Worm (Caenorhabditis elegans): ENCODE measurements around the gene H32C10.1.

H32C10.1 gene

DNA sequence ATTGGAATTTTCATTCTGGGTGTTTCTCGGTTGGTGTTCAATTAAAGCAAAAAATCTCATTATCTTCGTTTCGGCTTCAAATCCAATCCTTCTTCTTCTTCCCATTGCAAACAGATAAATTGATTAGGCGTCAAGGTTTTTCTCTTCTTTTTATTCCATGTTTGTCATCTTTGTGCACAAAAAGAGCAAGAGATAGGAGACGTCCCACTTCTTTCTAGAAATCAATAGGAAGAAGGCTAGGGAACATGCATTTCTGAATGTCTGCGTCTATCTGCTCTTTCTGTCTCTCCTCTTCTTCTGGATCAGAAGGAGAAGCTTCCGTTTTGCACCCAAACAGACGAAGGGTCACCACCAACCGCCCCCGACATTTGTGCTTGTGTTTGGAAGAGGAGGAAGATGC lies 18.8 kb downstream of the H32C10.1 start (continued):
- TF ChIP-seq rbr-2 (tag; optimal IDR thresholded peaks at IDR 0.05): peak; percentile 47
- TF ChIP-seq hlh-30 (tag; optimal IDR thresholded peaks at IDR 0.05; ENCODE audit: insufficient read depth): peak; percentile 27
- no peak for TF ChIP-seq dmd-6 (GFP tag; IDR thresholded peaks at IDR 0.05)
- no peak for TF ChIP-seq F44E2.7 (GFP tag; IDR thresholded peaks at IDR 0.05)
- TF ChIP-seq snpc-1.2 (GFP tag; IDR thresholded peaks at IDR 0.05): no peak
- no peak for TF ChIP-seq T26A8.4 (GFP tag; IDR thresholded peaks at IDR 0.05)
- TF ChIP-seq nhr-41 (GFP tag; IDR thresholded peaks at IDR 0.05): no peak
- peak; percentile 56 for TF ChIP-seq mep-1 (tag; optimal IDR thresholded peaks at IDR 0.05)
- TF ChIP-seq Y75B8A.6 (GFP tag; IDR thresholded peaks at IDR 0.05): no peak
- no peak for TF ChIP-seq dmd-9 (GFP tag; IDR thresholded peaks at IDR 0.05)
- TF ChIP-seq nhr-25 (tag; optimal IDR thresholded peaks at IDR 0.05; ENCODE audit: borderline replicate concordance, insufficient read depth): no peak

DNA sequence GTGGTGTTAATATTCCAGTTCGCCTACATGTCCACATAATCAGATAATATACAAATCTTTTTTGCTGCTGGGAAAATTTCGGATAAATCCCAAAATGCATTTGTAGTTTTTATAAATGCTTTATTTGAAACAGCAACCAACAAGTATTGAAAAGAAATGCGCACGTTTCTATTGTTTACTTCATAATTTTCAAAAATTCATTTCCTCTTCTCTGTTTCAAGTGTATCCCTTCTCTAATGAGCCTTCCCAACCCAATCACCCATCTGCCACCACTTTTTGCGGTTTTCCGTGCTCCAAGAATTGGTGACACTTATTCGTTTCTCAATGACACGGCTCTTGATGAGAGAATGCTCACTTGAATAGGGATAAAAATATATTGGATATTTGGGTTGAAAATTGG lies 20.6 kb downstream of the H32C10.1 start:
- TF ChIP-seq ceh-28 (tag; optimal IDR thresholded peaks at IDR 0.05) (no peak), unc-62 (GFP tag; optimal IDR thresholded peaks at IDR 0.05 in 1 of 2) (peak in 1 of 2 experiments; percentile 46), unc-62 (tag; optimal IDR thresholded peaks at IDR 0.05) (no peak)

DNA sequence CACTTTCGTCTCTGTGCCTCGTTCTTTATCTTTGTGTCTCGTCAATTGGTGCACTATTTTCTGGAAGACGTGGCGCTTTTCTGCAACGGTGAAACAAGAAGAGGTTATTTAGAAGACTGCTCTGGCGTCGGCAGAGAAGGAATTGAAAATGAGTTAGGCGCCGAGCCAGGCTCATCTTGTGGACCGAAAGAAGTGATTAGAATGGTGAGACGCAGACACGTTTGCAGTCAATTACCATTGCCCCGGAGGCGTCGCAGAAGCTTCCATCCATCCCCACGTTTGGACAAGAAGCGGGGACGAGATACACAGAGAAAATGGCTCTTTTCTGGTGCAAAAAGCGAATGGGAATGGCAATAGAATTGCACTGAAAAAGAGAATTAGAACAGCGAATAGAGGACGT lies 25.8 kb downstream of the H32C10.1 start:
- no peak for TF ChIP-seq nhr-102 (tag; optimal IDR thresholded peaks at IDR 0.05)
- no peak for TF ChIP-seq daf-16 (GFP tag; optimal IDR thresholded peaks at IDR 0.05)
- TF ChIP-seq daf-16 (tag; optimal IDR thresholded peaks at IDR 0.05): no peak
- peak; percentile 98 for TF ChIP-seq aha-1 (tag)
- TF ChIP-seq dmd-8 (GFP tag; IDR thresholded peaks at IDR 0.05): 0 out of 2 replicates have a peak, but pooled peaks have one; percentile 28
- no peak for TF ChIP-seq nhr-11 (tag; optimal IDR thresholded peaks at IDR 0.05)
- no peak for TF ChIP-seq Y105C5A.15 (GFP tag; IDR thresholded peaks at IDR 0.05)
- no peak for TF ChIP-seq vab-7 (GFP tag; IDR thresholded peaks at IDR 0.05)
- no peak for TF ChIP-seq unc-130 (GFP tag; optimal IDR thresholded peaks at IDR 0.05)
- peak; percentile 17 for TF ChIP-seq F37D6.2 (tag; optimal IDR thresholded peaks at IDR 0.05)
- TF ChIP-seq zip-2 (tag; optimal IDR thresholded peaks at IDR 0.05): no peak
- no peak for TF ChIP-seq egl-27 (tag; optimal IDR thresholded peaks at IDR 0.05)
- peak; percentile 21; the same call in 1 of the 2 replicates for TF ChIP-seq set-16 (GFP tag; IDR thresholded peaks at IDR 0.05)
- no peak for TF ChIP-seq tag-97 (GFP tag; IDR thresholded peaks at IDR 0.05)
- TF ChIP-seq lir-3 (tag; optimal IDR thresholded peaks at IDR 0.05): no peak
- peak; percentile 3 for TF ChIP-seq mep-1 (tag; optimal IDR thresholded peaks at IDR 0.05)
- peak in 1 of 2 experiments; percentile 90 for TF ChIP-seq unc-62 (GFP tag; optimal IDR thresholded peaks at IDR 0.05 in 1 of 2)
- TF ChIP-seq unc-62 (tag; optimal IDR thresholded peaks at IDR 0.05): no peak
- no peak for TF ChIP-seq madf-5 (GFP tag; IDR thresholded peaks at IDR 0.05)
- no peak for TF ChIP-seq fos-1 (tag; optimal IDR thresholded peaks at IDR 0.05)
- peak in 1 of 2 experiments; percentile 30 for TF ChIP-seq lsy-2 (tag; optimal IDR thresholded peaks at IDR 0.05)
- no peak for TF ChIP-seq lin-39 (tag; optimal IDR thresholded peaks at IDR 0.05)
- TF ChIP-seq ceh-44 (GFP tag; IDR thresholded peaks at IDR 0.05): no peak
- TF ChIP-seq fkh-10 (GFP tag; optimal IDR thresholded peaks at IDR 0.05): no peak
- TF ChIP-seq hmg-1.1 (GFP tag; IDR thresholded peaks at IDR 0.05): peak; percentile 60; the same call in 1 of the 2 replicates
- TF ChIP-seq arid-1 (GFP tag; conservative IDR thresholded peaks at IDR 0.05): no peak
- TF ChIP-seq dmd-9 (GFP tag; IDR thresholded peaks at IDR 0.05): no peak
- TF ChIP-seq daf-12 (tag; optimal IDR thresholded peaks at IDR 0.05): no peak
- TF ChIP-seq rbr-2 (tag; optimal IDR thresholded peaks at IDR 0.05): peak; percentile 38
- no peak for TF ChIP-seq zfp-3 (GFP tag; conservative IDR thresholded peaks at IDR 0.05)
- no peak for TF ChIP-seq nhr-25 (tag; optimal IDR thresholded peaks at IDR 0.05; ENCODE audit: borderline replicate concordance, insufficient read depth)
- TF ChIP-seq nhr-10 (tag; optimal IDR thresholded peaks at IDR 0.05): no peak
- no peak for TF ChIP-seq nhr-28 (tag; optimal IDR thresholded peaks at IDR 0.05)
